Fruit fly (Drosophila melanogaster): ENCODE measurements around the gene Tpt.
A peak's percentile ranks its signal among the peaks of the same experiment; 100 is the strongest.

The Tpt gene

DNA sequence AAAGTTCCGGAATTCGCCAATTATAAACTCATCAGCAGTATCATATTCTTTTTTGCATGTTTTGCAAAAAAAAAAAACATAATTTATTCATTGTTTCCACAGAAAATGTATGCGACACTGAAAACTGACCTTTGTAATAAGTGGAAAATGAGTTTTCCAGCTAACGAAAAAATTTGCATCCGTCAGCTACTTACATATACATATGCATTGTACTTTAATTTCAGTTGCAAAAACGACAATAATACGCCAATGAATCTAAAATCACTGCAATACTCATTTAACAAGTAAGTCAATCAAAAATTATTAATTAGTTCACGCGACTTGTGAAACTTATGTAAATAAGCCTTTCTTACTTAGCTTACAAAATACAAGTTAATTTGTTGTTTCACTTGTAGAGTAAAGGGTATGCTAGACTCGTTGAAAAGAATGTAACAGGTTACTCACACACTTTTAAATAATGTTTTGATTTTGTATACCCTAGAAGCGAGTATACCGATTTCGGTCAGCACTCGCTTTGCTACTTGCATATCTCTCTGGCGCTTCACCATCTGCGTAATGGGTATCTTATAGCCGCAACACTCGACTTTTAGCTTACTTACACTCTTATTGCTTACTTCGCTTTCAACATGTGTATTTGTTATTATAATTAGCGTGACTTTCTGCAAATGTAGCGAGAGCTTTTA, 6.2 kb downstream of the Tpt start (continued):
- peak; percentile 21 for TF ChIP-seq zen (tag; optimal IDR thresholded peaks at IDR 0.05)
- TF ChIP-seq NFAT (GFP tag; IDR thresholded peaks at IDR 0.05): no peak
- peak; percentile 14 for TF ChIP-seq CG12155 (GFP tag; optimal IDR thresholded peaks at IDR 0.05)
- TF ChIP-seq CG17568 (GFP tag; optimal IDR thresholded peaks at IDR 0.05): no peak
- no peak for TF ChIP-seq knrl (GFP tag; IDR thresholded peaks at IDR 0.05; ENCODE audit: partially characterized antibody)
- TF ChIP-seq al (GFP tag; IDR thresholded peaks at IDR 0.05): no peak
- peak; percentile 21; the same call in 1 of the 2 replicates for TF ChIP-seq H2.0 (GFP tag; IDR thresholded peaks at IDR 0.05)
- TF ChIP-seq jigr1 (GFP tag; IDR thresholded peaks at IDR 0.05): 0 out of 3 replicates have a peak, but pooled peaks have one; percentile 6
- TF ChIP-seq Ptx1 (GFP tag; IDR thresholded peaks at IDR 0.05): peak; percentile 52; the same call in 1 of the 2 replicates
- TF ChIP-seq Lhr (GFP tag; optimal IDR thresholded peaks at IDR 0.05): no peak
- no peak for TF ChIP-seq CG3995 (GFP tag; optimal IDR thresholded peaks at IDR 0.05)
- no peak for TF ChIP-seq Ets65A (GFP tag)
- peak; percentile 23 for TF ChIP-seq CG8924 (tag; optimal IDR thresholded peaks at IDR 0.05)
- TF ChIP-seq Fer3 (tag; optimal IDR thresholded peaks at IDR 0.05): no peak
- TF ChIP-seq nmo (GFP tag; optimal IDR thresholded peaks at IDR 0.05): peak; percentile 16
- TF ChIP-seq Mad (GFP tag; optimal IDR thresholded peaks at IDR 0.05): peak; percentile 30
- TF ChIP-seq onecut (GFP tag; IDR thresholded peaks at IDR 0.05): no peak
- TF ChIP-seq sc (optimal IDR thresholded peaks at IDR 0.05): no peak
- TF ChIP-seq sc (GFP tag; optimal IDR thresholded peaks at IDR 0.05): no peak
- no peak for TF ChIP-seq sr (GFP tag; IDR thresholded peaks at IDR 0.05)
- no peak for TF ChIP-seq CG6254 (GFP tag; optimal IDR thresholded peaks at IDR 0.05)
- TF ChIP-seq Camta (GFP tag; optimal IDR thresholded peaks at IDR 0.05): peak; percentile 22
- TF ChIP-seq dysf (GFP tag; IDR thresholded peaks at IDR 0.05): 0 out of 3 replicates have a peak, but pooled peaks have one; percentile 6
- no peak for TF ChIP-seq CG30020 (tag; optimal IDR thresholded peaks at IDR 0.05)
- no peak for TF ChIP-seq shn (GFP tag; optimal IDR thresholded peaks at IDR 0.05)
- TF ChIP-seq fu2 (GFP tag; optimal IDR thresholded peaks at IDR 0.05): no peak
- peak; percentile 31; the same call in 1 of the 2 replicates for TF ChIP-seq CG6272 (GFP tag; IDR thresholded peaks at IDR 0.05)
- TF ChIP-seq nau (GFP tag; optimal IDR thresholded peaks at IDR 0.05): no peak
- TF ChIP-seq Dip3 (GFP tag; optimal IDR thresholded peaks at IDR 0.05): peak; percentile 5
- peak; percentile 13 for TF ChIP-seq en (GFP tag; optimal IDR thresholded peaks at IDR 0.05)
- TF ChIP-seq CG15601 (tag; optimal IDR thresholded peaks at IDR 0.05): no peak
- no peak for TF ChIP-seq hth (optimal IDR thresholded peaks at IDR 0.05)
- peak; percentile 45; the same call in 1 of the 2 replicates for TF ChIP-seq CG6689 (GFP tag; IDR thresholded peaks at IDR 0.05)
- TF ChIP-seq CG7745 (tag; optimal IDR thresholded peaks at IDR 0.05): no peak
- TF ChIP-seq B-H2 (GFP tag; optimal IDR thresholded peaks at IDR 0.05): no peak
- no peak for TF ChIP-seq CG5180 (GFP tag; optimal IDR thresholded peaks at IDR 0.05)
- no peak for TF ChIP-seq sqz (GFP tag; optimal IDR thresholded peaks at IDR 0.05)
- 0 out of 2 replicates have a peak, but pooled peaks have one; percentile 22 for TF ChIP-seq CG10959 (GFP tag; IDR thresholded peaks at IDR 0.05)
- no peak for TF ChIP-seq CG9876 (GFP tag; optimal IDR thresholded peaks at IDR 0.05)
- peak; percentile 42 for TF ChIP-seq mam (GFP tag; optimal IDR thresholded peaks at IDR 0.05)
- TF ChIP-seq CG17186 (GFP tag; optimal IDR thresholded peaks at IDR 0.05): no peak
- TF ChIP-seq CG6813 (GFP tag; optimal IDR thresholded peaks at IDR 0.05): no peak
- TF ChIP-seq az2 (GFP tag; optimal IDR thresholded peaks at IDR 0.05): peak; percentile 33
- TF ChIP-seq Bteb2 (GFP tag; optimal IDR thresholded peaks at IDR 0.05): no peak
- TF ChIP-seq CG13894 (tag; optimal IDR thresholded peaks at IDR 0.05): no peak
- no peak for TF ChIP-seq sug (tag; optimal IDR thresholded peaks at IDR 0.05)
- TF ChIP-seq kah (GFP tag; optimal IDR thresholded peaks at IDR 0.05): no peak
- no peak for TF ChIP-seq CG7357 (GFP tag; IDR thresholded peaks at IDR 0.05)
- peak; percentile 26 for TF ChIP-seq CG8388 (GFP tag; optimal IDR thresholded peaks at IDR 0.05)
- TF ChIP-seq tup (GFP tag; optimal IDR thresholded peaks at IDR 0.05): no peak
- TF ChIP-seq Rfx (GFP tag; IDR thresholded peaks at IDR 0.05): 0 out of 2 replicates have a peak, but pooled peaks have one; percentile 33

Measured in whole organism, embryonic.